Worm (Caenorhabditis elegans) whole organism, L1 larva: ENCODE results near the gene oac-54.

ENCODE experiments used
- alr-1 ChIP-seq: fragments of 200-800 bp; sonication (Bioruptor generic); optimal IDR thresholded peaks from 2 replicates; lab custom pipeline; 2018; ENCODE audit warnings: borderline replicate concordance, mild to moderate bottlenecking, missing genetic modification characterization, missing compliant biosample characterization
- mef-2 ChIP-seq: fragments of 150-350 bp; optimal IDR thresholded peaks from 2 replicates; lab custom pipeline; 2014; ENCODE audit warnings: missing biosample characterization, missing genetic modification characterization
- nhr-77 ChIP-seq: fragments of 150-350 bp; optimal IDR thresholded peaks from 2 replicates; lab custom pipeline; 2014; ENCODE audit warnings: missing biosample characterization, missing genetic modification characterization
- nhr-90 ChIP-seq: sonication (generic microtip); optimal IDR thresholded peaks from 2 replicates; lab custom pipeline; 2016; ENCODE audit warnings: mild to moderate bottlenecking, missing genetic modification characterization, missing compliant biosample characterization; ENCODE audit not compliant: poor library complexity
- sptf-1 ChIP-seq: fragments of 150-350 bp; optimal IDR thresholded peaks from 2 replicates; lab custom pipeline; 2014; ENCODE audit warnings: missing biosample characterization, missing genetic modification characterization
- unc-62 ChIP-seq: fragments of 150-350 bp; optimal IDR thresholded peaks from 2 replicates; lab custom pipeline; 2014; ENCODE audit warnings: missing biosample characterization, missing genetic modification reagents, missing genetic modification characterization
- zag-1 ChIP-seq: fragments of 150-350 bp; optimal IDR thresholded peaks from 2 replicates; lab custom pipeline; 2014; ENCODE audit warnings: missing biosample characterization, missing genetic modification characterization

ce11 chrII:9154339-9154738, 3.6 kb upstream of the oac-54 start:
- TF ChIP-seq zag-1 (no peak), alr-1 (tag; lab: Kevin White, UChicago) (no peak), sptf-1 (tag; lab: Kevin White, UChicago) (no peak), nhr-90 (tag; lab: Kevin White, UChicago) (no peak), nhr-77 (tag; lab: Kevin White, UChicago) (no peak), unc-62 (GFP tag; lab: Kevin White, UChicago) (no peak), mef-2 (no peak)
